Fruit fly (Drosophila melanogaster) Kc167 (cell line): ENCODE data around the gene U2af50.

ENCODE experiments used
- Myc ChIP-seq: fragments of >200 bp; optimal IDR thresholded peaks from 2 replicates; lab custom pipeline; 2017; ENCODE audit warnings: missing external identifiers
- h ChIP-seq: fragments of >200 bp; optimal IDR thresholded peaks from 3 replicates; lab custom pipeline; 2018; ENCODE audit warnings: missing external identifiers
- psq ChIP-seq: fragments of >200 bp; optimal IDR thresholded peaks from 2 replicates; lab custom pipeline; 2017; ENCODE audit warnings: missing external identifiers
- ttk ChIP-seq: sonication (Bioruptor generic); optimal IDR thresholded peaks from 2 replicates; lab custom pipeline; 2017; ENCODE audit warnings: missing external identifiers

DNA sequence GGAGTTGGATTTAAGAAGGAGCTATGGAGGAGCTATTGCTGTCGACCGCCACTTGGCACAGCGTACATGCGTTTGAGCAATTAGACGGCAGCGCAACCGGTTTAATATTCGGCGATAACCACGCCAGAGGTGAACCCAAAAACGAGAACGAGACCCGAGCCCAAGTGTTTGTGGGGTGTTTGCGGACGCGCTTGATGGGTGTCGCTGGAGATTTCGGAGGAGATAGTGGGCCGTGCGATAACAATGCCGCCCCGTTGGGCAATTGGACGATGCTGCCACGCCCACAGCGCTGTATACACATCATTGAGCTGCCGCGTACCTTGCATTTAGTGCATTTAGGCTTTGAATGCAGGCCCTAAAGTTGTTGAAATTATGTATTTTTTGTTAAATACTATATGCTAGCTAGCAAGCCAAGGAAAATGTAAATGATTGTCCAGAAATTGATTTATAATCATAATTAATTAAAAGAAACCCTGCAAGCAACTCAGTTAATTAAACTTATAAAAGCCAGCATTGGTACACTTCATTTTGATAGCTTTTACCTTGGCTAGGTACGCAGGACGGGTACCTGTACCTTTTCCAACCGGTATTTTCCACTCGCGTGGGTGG lies 50.4 kb downstream of the U2af50 start, which contains the start of gene Had1:
- TF ChIP-seq h (lab: Kevin White, UChicago) (no peak), psq (lab: Kevin White, UChicago) (no peak), Myc (lab: Kevin White, UChicago) (no peak), ttk (lab: Kevin White, UChicago) (no peak)
